Fruit fly (Drosophila melanogaster) whole organism, embryonic: ENCODE data around the gene CG43407.

ENCODE experiments used
- C15 ChIP-seq: fragments of 200-800 bp; sonication (Bioruptor generic); IDR thresholded peaks from 3 replicates; pipeline ENCODE4 v1.3.6; 2022; ENCODE audit warnings: missing biosample characterization, missing genetic modification characterization
- CG10543 ChIP-seq: fragments of 200-800 bp; sonication (Bioruptor generic); optimal IDR thresholded peaks from 3 replicates; lab custom pipeline; 2017; ENCODE audit warnings: missing biosample characterization, mild to moderate bottlenecking, missing genetic modification characterization, moderate library complexity
- CG12942 ChIP-seq: fragments of 200-800 bp; sonication (Bioruptor generic); optimal IDR thresholded peaks from 3 replicates; lab custom pipeline; 2016; ENCODE audit warnings: missing biosample characterization, missing genetic modification characterization
- CG14860 ChIP-seq: fragments of 200-800 bp; sonication (Bioruptor generic); IDR thresholded peaks from 3 replicates; pipeline ENCODE4 v1.3.6; 2022; ENCODE audit warnings: missing biosample characterization, missing genetic modification characterization; ENCODE audit not compliant: partially characterized antibody
- CG15011 ChIP-seq: fragments of 200-800 bp; sonication (Bioruptor generic); optimal IDR thresholded peaks from 3 replicates; lab custom pipeline; 2018; ENCODE audit warnings: missing biosample characterization, mild to moderate bottlenecking, missing genetic modification characterization
- CG15514 ChIP-seq: fragments of 200-800 bp; sonication (Bioruptor generic); optimal IDR thresholded peaks from 3 replicates; lab custom pipeline; 2017; ENCODE audit warnings: missing biosample characterization, missing genetic modification characterization, mild to moderate bottlenecking, moderate library complexity, missing genetic modification reagents
- CG16813 ChIP-seq: fragments of 200-800 bp; sonication (Bioruptor generic); IDR thresholded peaks from 3 replicates; pipeline ENCODE4 v1.3.6; 2022; ENCODE audit warnings: missing biosample characterization, missing genetic modification characterization; ENCODE audit not compliant: partially characterized antibody
- CG17328 ChIP-seq: fragments of 200-800 bp; sonication (Bioruptor generic); IDR thresholded peaks from 2 replicates; pipeline ENCODE4 v1.3.6; 2022; ENCODE audit warnings: missing biosample characterization, missing genetic modification characterization
- CG3065 ChIP-seq: fragments of 200-800 bp; sonication (Bioruptor generic); optimal IDR thresholded peaks from 2 replicates; lab custom pipeline; 2016; ENCODE audit warnings: missing biosample characterization, missing genetic modification characterization
- CG8089 ChIP-seq: fragments of 200-800 bp; sonication (Bioruptor generic); optimal IDR thresholded peaks from 3 replicates; lab custom pipeline; 2016; ENCODE audit warnings: missing biosample characterization, missing genetic modification characterization
- CG8290 ChIP-seq, 3 experiments: fragments of 200-800 bp; sonication (Bioruptor generic); optimal IDR thresholded peaks; 2 replicates each; lab custom pipeline; 2016 to 2019; ENCODE audit warnings: missing biosample characterization in 3 of 3, missing genetic modification characterization in 3 of 3, mild to moderate bottlenecking in 2 of 3, moderate library complexity in 1 of 3
- CG8765 ChIP-seq: fragments of 200-800 bp; sonication (Bioruptor generic); IDR thresholded peaks from 2 replicates; pipeline ENCODE4 v1.3.6; 2022; ENCODE audit warnings: missing biosample characterization, missing genetic modification characterization
- CG9817 ChIP-seq: fragments of 200-800 bp; sonication (Bioruptor generic); optimal IDR thresholded peaks from 2 replicates; lab custom pipeline; 2018; ENCODE audit warnings: missing biosample characterization, mild to moderate bottlenecking, missing genetic modification characterization, moderate library complexity
- CG9932 ChIP-seq: fragments of 200-800 bp; sonication (Bioruptor generic); IDR thresholded peaks from 2 replicates; pipeline ENCODE4 v1.3.6; 2022; ENCODE audit warnings: missing biosample characterization, missing genetic modification characterization
- D ChIP-seq, 2 experiments: fragments of 200-800 bp in 1 of 2; fragments of >200 bp in 1 of 2; sonication (Bioruptor generic) in 1 of 2; optimal IDR thresholded peaks; 2 replicates in 1 of 2; 3 replicates in 1 of 2; lab custom pipeline; 2017; ENCODE audit warnings: mild to moderate bottlenecking in 1 of 2, missing biosample characterization in 1 of 2, missing genetic modification characterization in 1 of 2, missing genetic modification reagents in 1 of 2
- Dp ChIP-seq: fragments of 200-800 bp; sonication (Bioruptor generic); optimal IDR thresholded peaks from 2 replicates; lab custom pipeline; 2018; ENCODE audit warnings: missing biosample characterization, mild to moderate bottlenecking, missing genetic modification characterization, moderate library complexity
- ERR ChIP-seq: fragments of 200-800 bp; sonication (Bioruptor generic); optimal IDR thresholded peaks from 2 replicates; lab custom pipeline; 2016; ENCODE audit warnings: missing biosample characterization, missing genetic modification characterization
- Ets65A ChIP-seq: fragments of 200-800 bp; sonication (Bioruptor generic); peaks from one replicate; lab custom pipeline; 2016; ENCODE audit warnings: missing biosample characterization, missing genetic modification characterization
- HLH3B ChIP-seq: fragments of 200-800 bp; sonication (Bioruptor generic); IDR thresholded peaks from 2 replicates; pipeline ENCODE4 v1.3.6; 2022; ENCODE audit warnings: missing biosample characterization, missing genetic modification characterization
- HLHmδ ChIP-seq: fragments of 200-800 bp; sonication (Bioruptor generic); optimal IDR thresholded peaks from 2 replicates; lab custom pipeline; 2018; ENCODE audit warnings: missing biosample characterization, mild to moderate bottlenecking, missing genetic modification characterization, moderate library complexity
- MESR4 ChIP-seq: fragments of 200-800 bp; sonication (Bioruptor generic); optimal IDR thresholded peaks from 2 replicates; lab custom pipeline; 2018; ENCODE audit warnings: missing biosample characterization, mild to moderate bottlenecking, missing genetic modification characterization, moderate library complexity
- Oaz ChIP-seq: fragments of 200-800 bp; sonication (Bioruptor generic); IDR thresholded peaks from 2 replicates; pipeline ENCODE4 v1.3.6; 2022; ENCODE audit warnings: missing biosample characterization, missing genetic modification characterization
- Sox102F ChIP-seq: fragments of 200-800 bp; sonication (Bioruptor generic); optimal IDR thresholded peaks from 2 replicates; lab custom pipeline; 2018; ENCODE audit warnings: missing biosample characterization, mild to moderate bottlenecking, missing genetic modification characterization, moderate library complexity
- TFAM ChIP-seq: fragments of 200-800 bp; sonication (Bioruptor generic); optimal IDR thresholded peaks from 2 replicates; lab custom pipeline; 2017; ENCODE audit warnings: missing biosample characterization, missing genetic modification characterization, inconsistent platforms
- Tbp ChIP-seq: fragments of >200 bp; optimal IDR thresholded peaks from 2 replicates; lab custom pipeline; 2018; ENCODE audit warnings: missing biosample characterization, missing genetic modification characterization
- Xbp1 ChIP-seq: fragments of 200-800 bp; sonication (Bioruptor generic); optimal IDR thresholded peaks from 3 replicates; lab custom pipeline; 2016; ENCODE audit warnings: missing biosample characterization, mild to moderate bottlenecking, missing genetic modification characterization
- ac ChIP-seq: fragments of 200-800 bp; sonication (Bioruptor generic); optimal IDR thresholded peaks from 3 replicates; lab custom pipeline; 2017; ENCODE audit warnings: missing biosample characterization, mild to moderate bottlenecking, missing genetic modification characterization
- bab2 ChIP-seq: fragments of 200-800 bp; sonication (Bioruptor generic); optimal IDR thresholded peaks from 2 replicates; lab custom pipeline; 2016; ENCODE audit warnings: missing biosample characterization, missing genetic modification characterization
- chif ChIP-seq, 2 experiments: fragments of 200-800 bp; sonication (Bioruptor generic); optimal IDR thresholded peaks; 3 replicates each; lab custom pipeline; 2016; ENCODE audit warnings: missing biosample characterization in 2 of 2, missing genetic modification characterization in 2 of 2
- gcm2 ChIP-seq: fragments of 200-800 bp; sonication (Bioruptor generic); optimal IDR thresholded peaks from 2 replicates; lab custom pipeline; 2016; ENCODE audit warnings: missing biosample characterization, missing genetic modification characterization
- gsb ChIP-seq: fragments of 200-800 bp; sonication (Bioruptor generic); IDR thresholded peaks from 2 replicates; pipeline ENCODE4 v1.3.6; 2022; ENCODE audit warnings: missing biosample characterization, missing genetic modification characterization
- her ChIP-seq: fragments of 200-800 bp; sonication (Bioruptor generic); optimal IDR thresholded peaks from 2 replicates; lab custom pipeline; 2016; ENCODE audit warnings: missing biosample characterization, missing genetic modification characterization
- jigr1 ChIP-seq: fragments of 200-800 bp; sonication (Bioruptor generic); IDR thresholded peaks from 3 replicates; pipeline ENCODE4 v1.3.6; 2022; ENCODE audit warnings: missing biosample characterization, missing genetic modification characterization
- knrl ChIP-seq: fragments of 200-800 bp; sonication (Bioruptor generic); IDR thresholded peaks from 3 replicates; pipeline ENCODE4 v1.3.6; 2022; ENCODE audit warnings: missing biosample characterization, missing genetic modification characterization; ENCODE audit not compliant: partially characterized antibody
- lbe ChIP-seq: fragments of 200-800 bp; sonication (Bioruptor generic); optimal IDR thresholded peaks from 2 replicates; lab custom pipeline; 2016; ENCODE audit warnings: missing biosample characterization, mild to moderate bottlenecking, missing genetic modification characterization
- maf-S ChIP-seq: fragments of 200-800 bp; sonication (Bioruptor generic); optimal IDR thresholded peaks from 2 replicates; lab custom pipeline; 2016; ENCODE audit warnings: missing biosample characterization, missing genetic modification characterization
- onecut ChIP-seq: fragments of 200-800 bp; sonication (Bioruptor generic); IDR thresholded peaks from 2 replicates; pipeline ENCODE4 v1.3.6; 2022; ENCODE audit warnings: missing biosample characterization, missing genetic modification characterization
- row ChIP-seq: fragments of 200-800 bp; sonication (Bioruptor generic); IDR thresholded peaks from 3 replicates; pipeline ENCODE4 v1.3.6; 2022; ENCODE audit warnings: missing biosample characterization, missing genetic modification characterization
- run ChIP-seq: fragments of 200-800 bp; sonication (Bioruptor generic); optimal IDR thresholded peaks from 3 replicates; lab custom pipeline; 2018; ENCODE audit warnings: missing biosample characterization, mild to moderate bottlenecking, missing genetic modification characterization
- salm ChIP-seq: fragments of 200-800 bp; sonication (Bioruptor generic); optimal IDR thresholded peaks from 2 replicates; lab custom pipeline; 2018; ENCODE audit warnings: missing biosample characterization, mild to moderate bottlenecking, missing genetic modification characterization
- schlank ChIP-seq: fragments of 200-800 bp; sonication (Bioruptor generic); optimal IDR thresholded peaks from 2 replicates; lab custom pipeline; 2018; ENCODE audit warnings: missing biosample characterization, mild to moderate bottlenecking, missing genetic modification characterization
- scrt ChIP-seq: fragments of 200-800 bp; sonication (Bioruptor generic); optimal IDR thresholded peaks from 2 replicates; lab custom pipeline; 2018; ENCODE audit warnings: missing biosample characterization, mild to moderate bottlenecking, missing genetic modification characterization, moderate library complexity
- sr ChIP-seq: fragments of 200-800 bp; sonication (Bioruptor generic); IDR thresholded peaks from 3 replicates; pipeline ENCODE4 v1.3.6; 2022; ENCODE audit warnings: missing biosample characterization, missing genetic modification characterization
- ssp ChIP-seq: fragments of 200-800 bp; sonication (Bioruptor generic); IDR thresholded peaks from 2 replicates; pipeline ENCODE4 v1.3.6; 2022; ENCODE audit warnings: missing biosample characterization, missing genetic modification characterization
- unc-4 ChIP-seq: fragments of 200-800 bp; sonication (Bioruptor generic); IDR thresholded peaks from 2 replicates; pipeline ENCODE4 v1.3.6; 2022; ENCODE audit warnings: missing biosample characterization, missing genetic modification characterization; ENCODE audit not compliant: partially characterized antibody
- vfl ChIP-seq: fragments of 200-800 bp; sonication (Bioruptor generic); optimal IDR thresholded peaks from 2 replicates; lab custom pipeline; 2016; ENCODE audit warnings: missing biosample characterization, missing genetic modification characterization
- zf30C ChIP-seq: fragments of 200-800 bp; sonication (Bioruptor generic); optimal IDR thresholded peaks from 3 replicates; lab custom pipeline; 2018; ENCODE audit warnings: missing biosample characterization, mild to moderate bottlenecking, missing genetic modification characterization

CG43407 gene

DNA sequence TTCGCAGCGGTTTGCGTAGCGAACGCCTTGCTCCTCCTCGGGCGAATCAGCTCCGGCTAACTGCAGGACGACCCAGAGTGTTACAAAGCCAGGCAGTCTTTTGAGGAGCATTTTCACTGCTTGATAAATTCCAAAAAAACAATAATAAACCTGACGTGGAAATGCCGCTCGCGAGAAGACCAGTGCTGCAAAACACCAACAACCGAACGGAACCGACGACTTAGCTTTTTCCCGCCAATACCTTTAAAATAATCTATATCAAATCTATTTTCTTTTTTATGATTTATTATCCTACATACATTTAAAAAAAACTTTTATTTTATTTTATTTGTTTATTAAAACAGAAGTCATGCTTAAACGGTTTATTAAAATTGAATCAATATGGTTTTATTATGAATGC is 42.8 kb upstream of the CG43407 start, which contains the start of gene CNPYb (continued):
- TF ChIP-seq Dp (GFP tag; lab: Kevin White, UChicago) (peak; percentile 20), CG15514 (GFP tag; lab: Kevin White, UChicago) (peak; percentile 27), row (GFP tag; lab: Robert Waterston, UW) (peak; percentile 74), D (optimal IDR thresholded peaks at IDR 0.05; lab: Kevin White, UChicago) (no peak), D (GFP tag; optimal IDR thresholded peaks at IDR 0.05; lab: Kevin White, UChicago) (no peak), MESR4 (peak; percentile 61), lbe (GFP tag; lab: Kevin White, UChicago) (peak; percentile 4), HLH3B (no peak), maf-S (GFP tag; lab: Kevin White, UChicago) (no peak)

DNA sequence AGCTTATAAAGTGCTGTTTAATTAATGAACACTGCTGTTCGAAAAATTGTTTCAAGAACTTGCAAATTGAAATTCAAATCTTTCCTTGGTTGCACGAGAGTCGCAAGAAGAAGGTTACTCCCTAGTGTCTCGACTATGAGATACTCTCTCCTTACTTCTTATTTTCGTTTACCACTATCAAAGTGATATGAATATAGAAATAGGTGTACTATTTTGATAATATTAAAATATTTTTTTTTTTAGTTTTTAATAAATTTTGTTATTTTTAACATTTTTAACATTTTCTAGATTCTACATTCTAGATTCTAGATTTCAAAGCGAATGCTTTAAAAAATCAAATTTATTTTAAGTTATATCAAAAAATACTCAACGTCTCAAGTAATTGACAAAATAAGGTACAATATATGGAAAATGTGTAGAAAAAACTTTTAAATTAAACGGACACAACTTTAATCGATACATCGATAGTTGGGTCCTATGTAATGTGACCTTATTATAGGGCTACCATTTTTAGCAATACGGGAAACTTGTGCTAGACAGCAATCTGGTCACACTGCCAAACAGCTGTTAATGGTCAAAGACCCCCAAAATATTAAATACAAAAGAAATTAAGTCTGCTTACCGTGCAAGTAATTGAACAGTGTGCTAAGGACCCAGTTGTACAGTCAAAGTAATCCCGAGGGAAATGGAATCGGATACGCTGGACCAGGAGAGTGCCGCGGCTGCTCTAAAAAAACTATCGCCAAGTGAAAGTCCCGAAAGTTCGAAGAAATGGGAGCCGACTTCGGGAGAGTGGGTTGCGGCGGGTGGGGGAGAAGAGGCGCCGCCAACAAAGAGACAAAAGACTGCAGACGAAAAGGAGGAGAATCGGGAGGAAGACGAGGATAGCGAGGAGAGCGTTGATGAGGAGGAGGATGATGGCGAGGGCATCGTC is 39.2 kb upstream of the CG43407 start, which contains the start of gene MESR6:
Gene MESR6 (plus strand): TSS at position 546 of the 934 bp plus-strand sequence.
- no peak for TF ChIP-seq her (GFP tag; lab: Kevin White, UChicago)
- no peak for TF ChIP-seq CG12942 (GFP tag; lab: Kevin White, UChicago)
- TF ChIP-seq vfl = no peak
- peak; percentile 9; the same call in 1 of the 2 replicates for TF ChIP-seq CG17328 (GFP tag; lab: Robert Waterston, UW)
- no peak for TF ChIP-seq run (tag; lab: Kevin White, UChicago)
- TF ChIP-seq ERR = no peak
- no peak for TF ChIP-seq Ets65A (GFP tag; lab: Kevin White, UChicago)
- no peak for TF ChIP-seq salm
- TF ChIP-seq HLHmδ (GFP tag; lab: Kevin White, UChicago) = no peak
- no peak for TF ChIP-seq CG9817 (tag; lab: Kevin White, UChicago)
- TF ChIP-seq CG8089 (GFP tag; lab: Kevin White, UChicago) = no peak
- peak; percentile 81 for TF ChIP-seq knrl (GFP tag; lab: Robert Waterston, UW)
- no peak for TF ChIP-seq gsb (GFP tag; lab: Robert Waterston, UW)
- no peak for TF ChIP-seq C15 (GFP tag; lab: Robert Waterston, UW)
- peak; percentile 58 for TF ChIP-seq Sox102F (GFP tag; lab: Kevin White, UChicago)
- no peak for TF ChIP-seq scrt (GFP tag; lab: Kevin White, UChicago)
- no peak for TF ChIP-seq Oaz (GFP tag; lab: Robert Waterston, UW)
- TF ChIP-seq gcm2 (GFP tag; lab: Kevin White, UChicago) = no peak
- peak; percentile 85 for TF ChIP-seq unc-4
- no peak for TF ChIP-seq CG3065 (GFP tag; lab: Kevin White, UChicago)
- TF ChIP-seq CG16813 (GFP tag; lab: Robert Waterston, UW) = peak; percentile 83
- TF ChIP-seq jigr1 (GFP tag; lab: Robert Waterston, UW) = no peak
- no peak for TF ChIP-seq onecut
- no peak for TF ChIP-seq zf30C
- TF ChIP-seq sr (GFP tag; lab: Robert Waterston, UW) = no peak
- no peak for TF ChIP-seq TFAM (GFP tag; lab: Kevin White, UChicago)
- peak in 1 of 2 experiments; percentile 2 for TF ChIP-seq chif (GFP tag; optimal IDR thresholded peaks at IDR 0.05; lab: Kevin White, UChicago)
- TF ChIP-seq ac (GFP tag; lab: Kevin White, UChicago) = no peak
- TF ChIP-seq CG8290 (GFP tag; optimal IDR thresholded peaks at IDR 0.05; lab: Kevin White, UChicago) = no peak
- peak in 1 of 2 experiments; percentile 68 for TF ChIP-seq CG8290 (tag; optimal IDR thresholded peaks at IDR 0.05; lab: Kevin White, UChicago)
- no peak for TF ChIP-seq Tbp (GFP tag; lab: Kevin White, UChicago)
- TF ChIP-seq ssp (GFP tag; lab: Robert Waterston, UW) = no peak
- peak; percentile 42 for TF ChIP-seq CG14860 (GFP tag; lab: Robert Waterston, UW)
- TF ChIP-seq CG15011 = no peak
- no peak for TF ChIP-seq schlank (tag; lab: Kevin White, UChicago)
- TF ChIP-seq CG9932 (GFP tag; lab: Robert Waterston, UW) = peak; percentile 3; the same call in 1 of the 2 replicates
- no peak for TF ChIP-seq CG10543 (GFP tag; lab: Kevin White, UChicago)
- TF ChIP-seq CG8765 (GFP tag; lab: Robert Waterston, UW) = no peak
- TF ChIP-seq bab2 (GFP tag; lab: Kevin White, UChicago) = no peak
- peak; percentile 2 for TF ChIP-seq Xbp1 (GFP tag; lab: Kevin White, UChicago)
